Worm (Caenorhabditis elegans) whole organism, late embryonic: ENCODE data around the gene srbc-40.

Experiments
- Y22D7AL.16 ChIP-seq: sonication (generic microtip); optimal IDR thresholded peaks from 2 replicates; lab custom pipeline; 2016; ENCODE audit warnings: missing genetic modification characterization, missing compliant biosample characterization
- ceh-22 ChIP-seq: sonication (generic microtip); optimal IDR thresholded peaks from 2 replicates; lab custom pipeline; 2017; ENCODE audit warnings: missing biosample characterization, missing genetic modification characterization
- ceh-24 ChIP-seq: sonication (generic microtip); optimal IDR thresholded peaks from 2 replicates; lab custom pipeline; 2016; ENCODE audit warnings: mild to moderate bottlenecking, missing genetic modification characterization, missing compliant biosample characterization
- ets-4 ChIP-seq: sonication (generic microtip); optimal IDR thresholded peaks from 2 replicates; lab custom pipeline; 2016; ENCODE audit warnings: missing genetic modification characterization, missing compliant biosample characterization
- hlh-30 ChIP-seq: sonication (generic microtip); optimal IDR thresholded peaks from 2 replicates; lab custom pipeline; 2017; ENCODE audit warnings: antibody characterized with exemption, missing genetic modification characterization, missing compliant biosample characterization; ENCODE audit not compliant: insufficient read depth
- madf-2 ChIP-seq: sonication (generic microtip); optimal IDR thresholded peaks from 2 replicates; lab custom pipeline; 2017; ENCODE audit warnings: missing genetic modification characterization, missing compliant biosample characterization
- nhr-11 ChIP-seq: fragments of 150-350 bp; optimal IDR thresholded peaks from 2 replicates; lab custom pipeline; 2014; ENCODE audit warnings: missing biosample characterization, missing genetic modification characterization
- odd-2 ChIP-seq: sonication (generic microtip); optimal IDR thresholded peaks from 2 replicates; lab custom pipeline; 2017; ENCODE audit warnings: antibody characterized with exemption, mild to moderate bottlenecking, missing genetic modification characterization, missing compliant biosample characterization
- sox-2 ChIP-seq: fragments of 200-800 bp; sonication (Bioruptor generic); IDR thresholded peaks from 2 replicates; pipeline ENCODE4 v1.3.6; 2022; ENCODE audit warnings: missing genetic modification reagents, missing genetic modification characterization, missing compliant biosample characterization
- ttx-3 ChIP-seq: sonication (generic microtip); optimal IDR thresholded peaks from 2 replicates; lab custom pipeline; 2016; ENCODE audit warnings: missing genetic modification reagents, missing genetic modification characterization, missing compliant biosample characterization

DNA sequence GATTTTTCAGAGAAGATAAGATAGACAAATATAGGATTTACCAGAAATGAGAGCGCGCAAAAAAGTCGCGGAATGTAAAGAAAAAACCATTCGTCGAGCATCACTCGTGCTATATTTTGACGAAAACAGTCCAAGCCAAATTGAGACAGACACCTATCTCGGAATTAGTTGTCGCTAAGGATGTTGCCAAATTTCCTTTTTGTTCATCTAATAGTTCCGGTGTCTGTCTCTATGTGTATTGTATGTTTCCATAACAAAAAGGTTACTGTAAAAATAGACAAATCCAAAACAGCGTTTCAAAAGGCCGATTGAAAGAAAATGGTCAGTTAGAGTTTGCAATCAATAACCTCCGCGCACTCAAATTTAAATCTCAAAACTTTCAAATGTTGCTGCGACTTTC is 25.0 kb downstream of the srbc-40 start, which contains the start of gene srj-53:
- no peak for TF ChIP-seq odd-2
- TF ChIP-seq ets-4 (tag; lab: Kevin White, UChicago) = no peak
- TF ChIP-seq ttx-3 (tag; lab: Kevin White, UChicago) = no peak
- TF ChIP-seq hlh-30 = no peak
- TF ChIP-seq ceh-24 = no peak
- TF ChIP-seq madf-2 = no peak
- no peak for TF ChIP-seq Y22D7AL.16 (tag; lab: Kevin White, UChicago)
- TF ChIP-seq ceh-22 (tag; lab: Kevin White, UChicago) = no peak
- TF ChIP-seq sox-2 (GFP tag; lab: Robert Waterston, UW) = no peak
- no peak for TF ChIP-seq nhr-11 (tag; lab: Kevin White, UChicago)
